Worm (Caenorhabditis elegans) whole organism, L4 larva: ENCODE data around the gene Y105C5B.1.

ENCODE experiments used
- F44E2.7 ChIP-seq: fragments of 200-800 bp; sonication (Bioruptor generic); IDR thresholded peaks from 2 replicates; pipeline ENCODE4 v2.1.2; 2022; ENCODE audit warnings: missing genetic modification characterization, missing compliant biosample characterization
- Y5F2A.4 ChIP-seq: fragments of 200-800 bp; sonication (Bioruptor generic); optimal IDR thresholded peaks from 2 replicates; lab custom pipeline; 2018; ENCODE audit warnings: mild to moderate bottlenecking, missing genetic modification characterization, missing compliant biosample characterization
- ZK546.5 ChIP-seq, 2 experiments: sonication (generic microtip); optimal IDR thresholded peaks; 2 replicates each; lab custom pipeline; 2017; ENCODE audit warnings: missing biosample characterization in 2 of 2, missing genetic modification characterization in 2 of 2
- aha-1 ChIP-seq: fragments of 150-350 bp; peaks from one replicate; lab custom pipeline; 2014; ENCODE audit warnings: missing biosample characterization, missing genetic modification characterization
- ceh-28 ChIP-seq: fragments of 150-350 bp; optimal IDR thresholded peaks from 2 replicates; lab custom pipeline; 2014; ENCODE audit warnings: missing biosample characterization, missing genetic modification reagents, missing genetic modification characterization
- ceh-44 ChIP-seq: fragments of 200-800 bp; sonication (Bioruptor generic); IDR thresholded peaks from 2 replicates; pipeline ENCODE4 v1.3.6; 2022; ENCODE audit warnings: missing genetic modification reagents, missing genetic modification characterization, missing compliant biosample characterization
- daf-12 ChIP-seq: fragments of 150-350 bp; optimal IDR thresholded peaks from 2 replicates; lab custom pipeline; 2014; ENCODE audit warnings: missing biosample characterization, missing genetic modification reagents, missing genetic modification characterization
- daf-16 ChIP-seq, 3 experiments: sonication (generic microtip); optimal IDR thresholded peaks; 2 replicates each; lab custom pipeline; 2016 to 2017; ENCODE audit warnings: missing genetic modification characterization in 3 of 3, missing genetic modification reagents in 3 of 3, mild to moderate bottlenecking in 2 of 3, missing compliant biosample characterization in 2 of 3, missing biosample characterization in 1 of 3, moderate library complexity in 1 of 3
- daf-8 ChIP-seq: fragments of 200-800 bp; sonication (Bioruptor generic); IDR thresholded peaks from 2 replicates; pipeline ENCODE4 v1.3.6; 2022; ENCODE audit warnings: missing genetic modification characterization, missing compliant biosample characterization
- dmd-6 ChIP-seq: fragments of 200-800 bp; sonication (Bioruptor generic); IDR thresholded peaks from 2 replicates; pipeline ENCODE4 v1.3.6; 2022; ENCODE audit warnings: missing genetic modification reagents, missing genetic modification characterization, missing compliant biosample characterization
- duxl-1 ChIP-seq: sonication (generic microtip); optimal IDR thresholded peaks from 2 replicates; lab custom pipeline; 2016; ENCODE audit warnings: mild to moderate bottlenecking, missing genetic modification characterization, moderate library complexity, missing compliant biosample characterization; ENCODE audit not compliant: poor library complexity
- fos-1 ChIP-seq: fragments of 150-350 bp; optimal IDR thresholded peaks from 2 replicates; lab custom pipeline; 2014; ENCODE audit warnings: missing biosample characterization, missing genetic modification characterization
- hif-1 ChIP-seq, 2 experiments: sonication (generic microtip); optimal IDR thresholded peaks; 2 replicates each; lab custom pipeline; 2016 to 2017; ENCODE audit warnings: missing compliant biosample characterization in 2 of 2, missing genetic modification characterization in 2 of 2, missing genetic modification reagents in 2 of 2, missing genotype in 2 of 2, mild to moderate bottlenecking in 1 of 2
- hlh-30 ChIP-seq: sonication (generic microtip); optimal IDR thresholded peaks from 2 replicates; lab custom pipeline; 2017; ENCODE audit warnings: antibody characterized with exemption, mild to moderate bottlenecking, missing genetic modification characterization, missing compliant biosample characterization; ENCODE audit not compliant: insufficient read depth
- lim-7 ChIP-seq: fragments of 200-800 bp; sonication (Bioruptor generic); IDR thresholded peaks from 2 replicates; pipeline ENCODE4 v1.3.6; 2022; ENCODE audit warnings: missing genetic modification characterization, missing compliant biosample characterization
- lin-39 ChIP-seq: fragments of 150-350 bp; optimal IDR thresholded peaks from 2 replicates; lab custom pipeline; 2014; ENCODE audit warnings: missing biosample characterization, missing genetic modification reagents, missing genetic modification characterization
- mdl-1 ChIP-seq, 2 experiments: fragments of 150-350 bp in 1 of 2; sonication (generic microtip) in 1 of 2; optimal IDR thresholded peaks; 2 replicates each; lab custom pipeline; 2014 to 2017; ENCODE audit warnings: missing biosample characterization in 2 of 2, missing genetic modification characterization in 2 of 2
- mxl-3 ChIP-seq: fragments of 200-800 bp; sonication (Bioruptor generic); optimal IDR thresholded peaks from 2 replicates; lab custom pipeline; 2018; ENCODE audit warnings: mild to moderate bottlenecking, missing genetic modification characterization, missing compliant biosample characterization
- nhr-41 ChIP-seq: fragments of 200-800 bp; sonication (Bioruptor generic); IDR thresholded peaks from 2 replicates; pipeline ENCODE4 v1.3.6; 2022; ENCODE audit warnings: missing genetic modification reagents, missing genetic modification characterization, missing compliant biosample characterization
- nhr-6 ChIP-seq: fragments of 150-350 bp; optimal IDR thresholded peaks from 2 replicates; lab custom pipeline; 2014; ENCODE audit warnings: missing biosample characterization, missing genetic modification characterization
- pqm-1 ChIP-seq: sonication (generic microtip); optimal IDR thresholded peaks from 2 replicates; lab custom pipeline; 2017; ENCODE audit warnings: missing biosample characterization, missing genetic modification characterization
- snpc-1.2 ChIP-seq: fragments of 200-800 bp; sonication (Bioruptor generic); IDR thresholded peaks from 2 replicates; pipeline ENCODE4 v1.3.6; 2022; ENCODE audit warnings: missing genetic modification reagents, missing genetic modification characterization, missing compliant biosample characterization
- spr-1 ChIP-seq: sonication (generic microtip); optimal IDR thresholded peaks from 2 replicates; lab custom pipeline; 2016; ENCODE audit warnings: mild to moderate bottlenecking, missing genetic modification characterization, missing compliant biosample characterization
- spr-3 ChIP-seq: fragments of 200-800 bp; sonication (Bioruptor generic); optimal IDR thresholded peaks from 2 replicates; lab custom pipeline; 2018; ENCODE audit warnings: mild to moderate bottlenecking, missing genetic modification characterization, missing compliant biosample characterization
- tag-97 ChIP-seq: fragments of 200-800 bp; sonication (Bioruptor generic); IDR thresholded peaks from 2 replicates; pipeline ENCODE4 v1.3.6; 2022; ENCODE audit warnings: missing genetic modification characterization, missing compliant biosample characterization
- unc-130 ChIP-seq: sonication (generic microtip); optimal IDR thresholded peaks from 2 replicates; lab custom pipeline; 2016; ENCODE audit warnings: missing genetic modification reagents, missing genetic modification characterization, missing compliant biosample characterization
- zag-1 ChIP-seq: fragments of 150-350 bp; optimal IDR thresholded peaks from 2 replicates; lab custom pipeline; 2014; ENCODE audit warnings: missing biosample characterization, missing genetic modification characterization
- ztf-7 ChIP-seq: fragments of 150-350 bp; optimal IDR thresholded peaks from 2 replicates; lab custom pipeline; 2014; ENCODE audit warnings: missing biosample characterization, missing genetic modification characterization

Y105C5B.1 gene

DNA sequence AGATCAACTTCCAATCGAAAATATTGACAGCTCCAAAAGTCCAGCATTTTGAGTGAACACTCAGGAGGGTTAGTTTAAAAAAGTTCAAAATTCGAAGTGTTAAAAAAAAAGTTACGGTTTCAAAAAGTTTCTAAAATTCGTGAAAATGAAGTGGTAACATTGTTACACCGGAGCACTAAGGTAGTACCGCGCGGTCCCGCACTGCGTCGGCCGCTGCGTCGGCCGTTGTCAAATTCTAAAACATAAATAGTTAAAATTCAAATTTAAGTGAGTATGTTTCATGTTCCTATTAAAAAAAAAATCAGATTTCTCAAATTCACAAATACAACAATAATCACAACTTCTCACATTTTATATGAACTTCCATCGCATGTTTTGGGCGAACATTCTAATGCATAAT is 2.2 kb upstream of the Y105C5B.1 start:
- no peak for TF ChIP-seq daf-16 (GFP tag; optimal IDR thresholded peaks at IDR 0.05; lab: Kevin White, UChicago)
- no peak for TF ChIP-seq daf-16 (tag; optimal IDR thresholded peaks at IDR 0.05; lab: Kevin White, UChicago)
- TF ChIP-seq snpc-1.2 (GFP tag; lab: Robert Waterston, UW), result peak; percentile 69

ce11 chrIV:15872633-15873032 is 2.2 kb downstream of the Y105C5B.1 start, which contains the start of gene gcy-25:
gcy-25 (plus strand) TSS chrIV:15872933.
- TF ChIP-seq ZK546.5 (tag; optimal IDR thresholded peaks at IDR 0.05; lab: Kevin White, UChicago) (no peak), hlh-30 (tag; lab: Kevin White, UChicago) (no peak), F44E2.7 (GFP tag; lab: Robert Waterston, UW) (no peak), daf-12 (tag; lab: Kevin White, UChicago) (no peak), ztf-7 (tag; lab: Kevin White, UChicago) (no peak), spr-1 (tag; lab: Kevin White, UChicago) (no peak), zag-1 (tag; lab: Kevin White, UChicago) (no peak), mxl-3 (no peak), nhr-41 (GFP tag; lab: Robert Waterston, UW) (no peak), ceh-28 (tag; lab: Kevin White, UChicago) (no peak), hif-1 (tag; optimal IDR thresholded peaks at IDR 0.05; lab: Kevin White, UChicago) (no peak), nhr-6 (no peak), duxl-1 (no peak)

DNA sequence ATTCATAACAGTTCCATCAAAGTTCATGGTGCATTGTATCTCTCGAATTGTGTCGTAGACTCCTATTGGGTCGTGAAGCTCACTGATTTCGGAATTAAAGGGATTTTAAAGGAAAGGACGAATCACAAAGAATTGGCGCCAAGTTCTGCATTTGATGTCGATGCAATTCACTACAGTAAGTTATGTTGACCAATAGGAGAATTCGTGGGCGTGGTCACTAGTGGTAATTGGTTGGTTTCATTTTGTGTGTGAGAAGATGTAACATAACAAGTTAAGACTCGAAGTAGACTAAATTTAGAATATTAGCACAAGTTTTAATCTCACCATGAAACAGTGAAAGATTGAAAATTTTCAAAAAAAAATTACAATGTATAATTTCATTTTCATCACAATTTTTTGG is 7.8 kb downstream of the Y105C5B.1 start:
- TF ChIP-seq hif-1 (tag; optimal IDR thresholded peaks at IDR 0.05; lab: Kevin White, UChicago) (no peak), fos-1 (no peak), unc-130 (GFP tag; lab: Kevin White, UChicago) (no peak), ceh-44 (GFP tag; lab: Robert Waterston, UW) (no peak), mdl-1 (tag; optimal IDR thresholded peaks at IDR 0.05; lab: Kevin White, UChicago) (no peak)

- TF ChIP-seq spr-3 (GFP tag; lab: Kevin White, UChicago) (no peak), snpc-1.2 (GFP tag; lab: Robert Waterston, UW) (peak; percentile 80)
Measured at ce11 chrIV:15880114-15880513, 9.7 kb downstream of the Y105C5B.1 start.

DNA sequence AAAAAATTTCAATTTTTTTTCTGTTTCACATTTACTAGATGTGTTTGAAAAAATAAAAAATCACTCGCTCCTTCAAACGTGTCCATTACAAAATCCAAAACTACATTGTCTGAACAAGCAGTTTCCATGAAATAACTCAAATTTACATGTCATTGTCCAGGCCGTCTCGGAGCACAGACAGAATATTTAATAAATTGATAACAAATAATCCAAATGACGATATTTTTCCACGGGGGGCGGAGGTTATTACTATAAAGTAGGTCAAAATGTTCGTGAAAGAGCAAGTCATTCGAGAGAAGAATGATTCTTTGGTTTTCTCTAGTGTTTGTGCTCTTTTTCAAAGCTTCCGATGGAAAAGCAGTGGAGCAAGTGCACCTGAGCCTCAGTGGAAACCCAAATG is 13.5 kb downstream of the Y105C5B.1 start, which contains the start of gene Y105C5B.3:
TSS of gene Y105C5B.3 (plus strand) at position 301 of the 400 bp plus-strand sequence.
- TF ChIP-seq daf-8 (GFP tag; lab: Robert Waterston, UW), result no peak
- no peak for TF ChIP-seq Y5F2A.4 (GFP tag; lab: Kevin White, UChicago)
- TF ChIP-seq tag-97 (GFP tag; lab: Robert Waterston, UW), result no peak
- TF ChIP-seq dmd-6 (GFP tag; lab: Robert Waterston, UW), result no peak
- TF ChIP-seq lim-7 (GFP tag; lab: Robert Waterston, UW), result no peak
- no peak for TF ChIP-seq pqm-1 (tag; lab: Kevin White, UChicago)

- TF ChIP-seq aha-1 (tag; lab: Kevin White, UChicago) (peak; percentile 10), lin-39 (tag; lab: Kevin White, UChicago) (no peak)
Measured at ce11 chrIV:15894133-15894532, 23.7 kb downstream of the Y105C5B.1 start, which contains the start of gene srv-14. srv-14 (minus strand) TSS chrIV:15894233.

DNA sequence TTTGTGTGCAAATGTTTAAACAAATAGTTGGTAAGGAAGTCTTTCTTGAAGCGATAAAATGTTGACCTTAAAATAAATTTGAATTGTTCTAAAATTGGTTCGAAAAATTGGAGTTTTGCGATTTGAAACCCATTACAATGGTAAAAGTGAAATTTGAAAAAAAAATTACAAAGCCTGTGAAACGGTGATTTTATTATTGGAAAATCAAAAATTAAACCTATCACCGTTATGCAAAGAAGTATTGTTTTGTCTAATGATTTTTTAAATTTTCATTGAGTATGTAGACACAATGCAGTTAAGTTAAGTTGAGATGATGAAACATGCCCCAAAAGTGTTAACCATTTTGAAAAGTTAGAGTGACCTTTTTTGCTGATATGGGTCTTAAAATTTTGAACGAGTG is 24.4 kb downstream of the Y105C5B.1 start:
- peak; percentile 53; the same call in 1 of the 2 replicates for TF ChIP-seq snpc-1.2 (GFP tag; lab: Robert Waterston, UW)
- no peak for TF ChIP-seq mdl-1 (tag; optimal IDR thresholded peaks at IDR 0.05; lab: Kevin White, UChicago)
- TF ChIP-seq, all 104 proteins: peak for 1
